Fruit fly (Drosophila melanogaster) whole organism, embryonic: ENCODE data around the gene Dora.

Source experiments
- Atf6 ChIP-seq: fragments of 200-800 bp; sonication (Bioruptor generic); IDR thresholded peaks from 2 replicates; pipeline ENCODE4 v1.3.6; 2022; ENCODE audit warnings: missing biosample characterization, missing genetic modification characterization
- Awh ChIP-seq: fragments of 200-800 bp; sonication (Bioruptor generic); IDR thresholded peaks from 2 replicates; pipeline ENCODE4, ENCODE4 v1.3.6; 2022; ENCODE audit warnings: missing biosample characterization, missing genetic modification characterization
- CG10366 ChIP-seq: fragments of 200-800 bp; sonication (Bioruptor generic); IDR thresholded peaks from 2 replicates; pipeline ENCODE4 v1.3.6; 2022; ENCODE audit warnings: missing biosample characterization, missing genetic modification characterization
- CG12104 ChIP-seq: fragments of 200-800 bp; sonication (Bioruptor generic); optimal IDR thresholded peaks from 3 replicates; lab custom pipeline; 2016; ENCODE audit warnings: missing biosample characterization, missing genetic modification characterization
- CG12155 ChIP-seq: fragments of 200-800 bp; sonication (Bioruptor generic); optimal IDR thresholded peaks from 3 replicates; lab custom pipeline; 2016; ENCODE audit warnings: missing biosample characterization, missing genetic modification characterization
- CG14050 ChIP-seq: fragments of 200-800 bp; sonication (Bioruptor generic); IDR thresholded peaks from 3 replicates; pipeline ENCODE4 v1.3.6; 2022; ENCODE audit warnings: missing biosample characterization, missing genetic modification characterization
- CG14710 ChIP-seq: fragments of 200-800 bp; sonication (Bioruptor generic); optimal IDR thresholded peaks from 3 replicates; lab custom pipeline; 2019; ENCODE audit warnings: missing biosample characterization, mild to moderate bottlenecking, missing genetic modification characterization, moderate library complexity
- CG15479 ChIP-seq: fragments of 200-800 bp; sonication (Bioruptor generic); optimal IDR thresholded peaks from 3 replicates; lab custom pipeline; 2019; ENCODE audit warnings: missing biosample characterization, mild to moderate bottlenecking, missing genetic modification characterization, moderate library complexity
- CG17361 ChIP-seq: fragments of 200-800 bp; sonication (Bioruptor generic); IDR thresholded peaks from 3 replicates; pipeline ENCODE4 v1.3.6; 2022; ENCODE audit warnings: missing biosample characterization, missing genetic modification characterization
- CG17568 ChIP-seq: fragments of 200-800 bp; sonication (Bioruptor generic); optimal IDR thresholded peaks from 2 replicates; lab custom pipeline; 2018; ENCODE audit warnings: missing biosample characterization, mild to moderate bottlenecking, missing genetic modification characterization, moderate library complexity
- CG30431 ChIP-seq: fragments of 200-800 bp; sonication (Bioruptor generic); optimal IDR thresholded peaks from 2 replicates; lab custom pipeline; 2017; ENCODE audit warnings: missing biosample characterization, missing genetic modification characterization
- CG32767 ChIP-seq: fragments of 200-800 bp; sonication (Bioruptor generic); IDR thresholded peaks from 2 replicates; pipeline ENCODE4 v1.3.6; 2022; ENCODE audit warnings: missing biosample characterization, missing genetic modification characterization
- CG32772 ChIP-seq: fragments of 200-800 bp; sonication (Bioruptor generic); IDR thresholded peaks from 2 replicates; pipeline ENCODE4 v1.3.6; 2022; ENCODE audit warnings: missing biosample characterization, missing genetic modification characterization
- CG33213 ChIP-seq: fragments of 200-800 bp; sonication (Bioruptor generic); optimal IDR thresholded peaks from 3 replicates; lab custom pipeline; 2016; ENCODE audit warnings: missing biosample characterization, missing genetic modification characterization
- CG3847 ChIP-seq: fragments of 200-800 bp; sonication (Bioruptor generic); IDR thresholded peaks from 2 replicates; pipeline ENCODE4 v1.3.6; 2022; ENCODE audit warnings: missing biosample characterization, missing genetic modification characterization
- CG6689 ChIP-seq: fragments of 200-800 bp; sonication (Bioruptor generic); IDR thresholded peaks from 2 replicates; pipeline ENCODE4 v1.3.6; 2022; ENCODE audit warnings: missing biosample characterization, missing genetic modification characterization
- CG8089 ChIP-seq: fragments of 200-800 bp; sonication (Bioruptor generic); optimal IDR thresholded peaks from 3 replicates; lab custom pipeline; 2016; ENCODE audit warnings: missing biosample characterization, missing genetic modification characterization
- CG8924 ChIP-seq: fragments of 200-800 bp; optimal IDR thresholded peaks from 3 replicates; lab custom pipeline; 2019; ENCODE audit warnings: missing biosample characterization, mild to moderate bottlenecking, missing genetic modification characterization, moderate library complexity
- CG9797 ChIP-seq: fragments of 200-800 bp; sonication (Bioruptor generic); optimal IDR thresholded peaks from 3 replicates; lab custom pipeline; 2018; ENCODE audit warnings: missing biosample characterization, mild to moderate bottlenecking, missing genetic modification characterization
- Doc2 ChIP-seq: fragments of 200-800 bp; sonication (Bioruptor generic); IDR thresholded peaks from 2 replicates; pipeline ENCODE4 v1.3.6; 2022; ENCODE audit warnings: missing biosample characterization, missing genetic modification characterization
- H2.0 ChIP-seq: fragments of 200-800 bp; sonication (Bioruptor generic); IDR thresholded peaks from 2 replicates; pipeline ENCODE4 v1.3.6; 2022; ENCODE audit warnings: missing biosample characterization, missing genetic modification characterization
- Hmr ChIP-seq: fragments of 200-800 bp; sonication (Bioruptor generic); optimal IDR thresholded peaks from 3 replicates; lab custom pipeline; 2017; ENCODE audit warnings: mild to moderate bottlenecking, missing biosample characterization, missing genetic modification reagents, missing genetic modification characterization
- Hmx ChIP-seq: fragments of 200-800 bp; sonication (Bioruptor generic); optimal IDR thresholded peaks from 2 replicates; lab custom pipeline; 2016; ENCODE audit warnings: missing biosample characterization, missing genetic modification characterization
- MESR4 ChIP-seq: fragments of 200-800 bp; sonication (Bioruptor generic); optimal IDR thresholded peaks from 2 replicates; lab custom pipeline; 2018; ENCODE audit warnings: missing biosample characterization, mild to moderate bottlenecking, missing genetic modification characterization, moderate library complexity
- Med ChIP-seq: fragments of 200-800 bp; sonication (Bioruptor generic); peaks from one replicate; lab custom pipeline; 2016; ENCODE audit warnings: missing biosample characterization, missing genetic modification characterization, mild to moderate bottlenecking, inconsistent platforms, moderate library complexity
- Mrtf ChIP-seq: fragments of 200-800 bp; sonication (Bioruptor generic); IDR thresholded peaks from 3 replicates; pipeline ENCODE4 v1.3.6; 2022; ENCODE audit warnings: missing biosample characterization, missing genetic modification characterization
- NC2α ChIP-seq: fragments of 200-800 bp; sonication (Bioruptor generic); optimal IDR thresholded peaks from 2 replicates; lab custom pipeline; 2016; ENCODE audit warnings: missing biosample characterization, missing genetic modification characterization
- Neu2 ChIP-seq: fragments of 200-800 bp; sonication (Bioruptor generic); optimal IDR thresholded peaks from 3 replicates; lab custom pipeline; 2016; ENCODE audit warnings: missing biosample characterization, missing genetic modification characterization, borderline replicate concordance
- Oli ChIP-seq: fragments of 200-800 bp; sonication (Bioruptor generic); optimal IDR thresholded peaks from 2 replicates; lab custom pipeline; 2018; ENCODE audit warnings: missing biosample characterization, mild to moderate bottlenecking, missing genetic modification characterization, moderate library complexity
- Optix ChIP-seq: fragments of 200-800 bp; sonication (Bioruptor generic); IDR thresholded peaks from 3 replicates; pipeline ENCODE4 v1.3.6; 2022; ENCODE audit warnings: missing biosample characterization, missing genetic modification characterization
- Ravus ChIP-seq: fragments of 200-800 bp; sonication (Bioruptor generic); IDR thresholded peaks from 2 replicates; pipeline ENCODE4 v1.3.6; 2022; ENCODE audit warnings: missing biosample characterization, missing genetic modification characterization
- Rfx ChIP-seq: fragments of 200-800 bp; sonication (Bioruptor generic); IDR thresholded peaks from 2 replicates; pipeline ENCODE4 v1.3.6; 2022; ENCODE audit warnings: missing biosample characterization, missing genetic modification characterization
- ab ChIP-seq: fragments of 200-800 bp; sonication (Bioruptor generic); optimal IDR thresholded peaks from 2 replicates; lab custom pipeline; 2016; ENCODE audit warnings: missing biosample characterization, missing genetic modification characterization
- ac ChIP-seq: fragments of 200-800 bp; sonication (Bioruptor generic); optimal IDR thresholded peaks from 3 replicates; lab custom pipeline; 2017; ENCODE audit warnings: missing biosample characterization, mild to moderate bottlenecking, missing genetic modification characterization
- ash1 ChIP-seq: fragments of 200-800 bp; sonication (Bioruptor generic); optimal IDR thresholded peaks from 2 replicates; lab custom pipeline; 2018; ENCODE audit warnings: missing biosample characterization, mild to moderate bottlenecking, missing genetic modification characterization
- caup ChIP-seq: fragments of 200-800 bp; sonication (Bioruptor generic); optimal IDR thresholded peaks from 3 replicates; lab custom pipeline; 2017; ENCODE audit warnings: missing biosample characterization, mild to moderate bottlenecking, missing genetic modification characterization, moderate library complexity; ENCODE audit not compliant: severe bottlenecking
- chm ChIP-seq: fragments of 200-800 bp; sonication (Bioruptor generic); IDR thresholded peaks from 2 replicates; pipeline ENCODE4 v1.3.6; 2022; ENCODE audit warnings: missing biosample characterization, missing genetic modification characterization
- dpn ChIP-seq, 2 experiments: fragments of 200-800 bp; sonication (Bioruptor generic); optimal IDR thresholded peaks; 3 replicates each; lab custom pipeline; 2016; ENCODE audit warnings: missing biosample characterization in 2 of 2, missing genetic modification characterization in 2 of 2
- en ChIP-seq: fragments of 200-800 bp; sonication (Bioruptor generic); optimal IDR thresholded peaks from 2 replicates; lab custom pipeline; 2016; ENCODE audit warnings: missing biosample characterization, missing genetic modification characterization
- fd3F ChIP-seq: fragments of 200-800 bp; sonication (Bioruptor generic); optimal IDR thresholded peaks from 2 replicates; lab custom pipeline; 2018; ENCODE audit warnings: missing biosample characterization, mild to moderate bottlenecking, missing genetic modification characterization, moderate library complexity
- hkb ChIP-seq, 2 experiments: fragments of 200-800 bp in 1 of 2; fragments of >200 bp in 1 of 2; sonication (Bioruptor generic) in 1 of 2; IDR thresholded peaks in 1 of 2; optimal IDR thresholded peaks in 1 of 2; 2 replicates each; pipeline versions ENCODE4 v1.3.6 to Lab custom; 2017 to 2022; ENCODE audit warnings: missing biosample characterization in 1 of 2, missing genetic modification characterization in 1 of 2
- jumu ChIP-seq: fragments of 200-800 bp; sonication (Bioruptor generic); optimal IDR thresholded peaks from 3 replicates; lab custom pipeline; 2016; ENCODE audit warnings: missing biosample characterization, missing genetic modification characterization
- kah ChIP-seq: fragments of 200-800 bp; sonication (Bioruptor generic); optimal IDR thresholded peaks from 2 replicates; lab custom pipeline; 2018; ENCODE audit warnings: missing biosample characterization, mild to moderate bottlenecking, missing genetic modification characterization
- mirr ChIP-seq: fragments of 200-800 bp; sonication (Bioruptor generic); optimal IDR thresholded peaks from 3 replicates; lab custom pipeline; 2018; ENCODE audit warnings: missing biosample characterization, mild to moderate bottlenecking, missing genetic modification characterization
- psq ChIP-seq: fragments of 200-800 bp; sonication (Bioruptor generic); optimal IDR thresholded peaks from 2 replicates; lab custom pipeline; 2017; ENCODE audit warnings: missing biosample characterization, missing genetic modification characterization
- stwl ChIP-seq: fragments of 200-800 bp; sonication (Bioruptor generic); optimal IDR thresholded peaks from 3 replicates; lab custom pipeline; 2018; ENCODE audit warnings: missing biosample characterization, mild to moderate bottlenecking, missing genetic modification characterization, moderate library complexity
- sug ChIP-seq: fragments of 200-800 bp; optimal IDR thresholded peaks from 2 replicates; lab custom pipeline; 2019; ENCODE audit warnings: missing biosample characterization, mild to moderate bottlenecking, missing genetic modification characterization, moderate library complexity
- trem ChIP-seq: fragments of 200-800 bp; optimal IDR thresholded peaks from 3 replicates; lab custom pipeline; 2019; ENCODE audit warnings: missing biosample characterization, mild to moderate bottlenecking, missing genetic modification characterization, moderate library complexity
- twi ChIP-seq: fragments of 200-800 bp; optimal IDR thresholded peaks from 2 replicates; lab custom pipeline; 2019; ENCODE audit warnings: missing biosample characterization, mild to moderate bottlenecking, missing genetic modification characterization, moderate library complexity
- usp ChIP-seq: fragments of >200 bp; optimal IDR thresholded peaks from 2 replicates; lab custom pipeline; 2017; ENCODE audit warnings: missing biosample characterization, missing genetic modification characterization
- vnd ChIP-seq: fragments of 200-800 bp; sonication (Bioruptor generic); IDR thresholded peaks from 3 replicates; pipeline ENCODE4 v1.3.6; 2022; ENCODE audit warnings: missing biosample characterization, missing genetic modification characterization; ENCODE audit not compliant: partially characterized antibody
- wdn ChIP-seq: fragments of 200-800 bp; sonication (Bioruptor generic); IDR thresholded peaks from 2 replicates; pipeline ENCODE4 v1.3.6; 2022; ENCODE audit warnings: missing biosample characterization, missing genetic modification characterization

Dora gene

dm6 chrX:18902800-18903199 lies 39.0 kb downstream of the Dora start (continued):
- TF ChIP-seq CG9797 (GFP tag; lab: Kevin White, UChicago), result no peak
- TF ChIP-seq kah, result no peak
- TF ChIP-seq Mrtf (GFP tag; lab: Robert Waterston, UW), result peak; percentile 48; the same call in 1 of the 3 replicates
- TF ChIP-seq Atf6 (GFP tag; lab: Robert Waterston, UW), result peak; percentile 20; the same call in 1 of the 2 replicates
- TF ChIP-seq CG10366, result no peak
- no peak for TF ChIP-seq jumu (GFP tag; lab: Kevin White, UChicago)
- peak; percentile 19 for TF ChIP-seq Oli
- no peak for TF ChIP-seq CG8924
- no peak for TF ChIP-seq usp
- TF ChIP-seq Hmr (GFP tag; lab: Kevin White, UChicago), result no peak
- TF ChIP-seq CG6689 (GFP tag; lab: Robert Waterston, UW), result peak; percentile 15; the same call in 1 of the 2 replicates
- TF ChIP-seq Neu2 (GFP tag; lab: Kevin White, UChicago), result no peak
- no peak for TF ChIP-seq CG32772 (GFP tag; lab: Robert Waterston, UW)
- TF ChIP-seq CG33213 (GFP tag; lab: Kevin White, UChicago), result no peak
- no peak for TF ChIP-seq ab (GFP tag; lab: Kevin White, UChicago)
- TF ChIP-seq vnd (GFP tag; lab: Robert Waterston, UW), result no peak
- no peak for TF ChIP-seq dpn (GFP tag; optimal IDR thresholded peaks at IDR 0.05; lab: Kevin White, UChicago)
- peak; percentile 10 for TF ChIP-seq CG30431 (GFP tag; lab: Kevin White, UChicago)
- TF ChIP-seq Doc2 (GFP tag; lab: Robert Waterston, UW), result no peak
- no peak for TF ChIP-seq CG17568 (GFP tag; lab: Kevin White, UChicago)
- TF ChIP-seq CG8089 (GFP tag; lab: Kevin White, UChicago), result no peak
- no peak for TF ChIP-seq wdn (GFP tag; lab: Robert Waterston, UW)
- no peak for TF ChIP-seq Hmx (GFP tag; lab: Kevin White, UChicago)
- no peak for TF ChIP-seq Optix (GFP tag; lab: Robert Waterston, UW)
- TF ChIP-seq MESR4 (GFP tag; lab: Kevin White, UChicago), result no peak
- TF ChIP-seq fd3F (GFP tag; lab: Kevin White, UChicago), result no peak
- no peak for TF ChIP-seq stwl (tag; lab: Kevin White, UChicago)
- no peak for TF ChIP-seq NC2α (GFP tag; lab: Kevin White, UChicago)
- no peak for TF ChIP-seq CG3847 (GFP tag; lab: Robert Waterston, UW)
- TF ChIP-seq ash1 (GFP tag; lab: Kevin White, UChicago), result no peak
- no peak for TF ChIP-seq twi (tag; lab: Kevin White, UChicago)
- TF ChIP-seq chm (GFP tag; lab: Robert Waterston, UW), result no peak
- TF ChIP-seq caup (GFP tag; lab: Kevin White, UChicago), result peak; percentile 4
- TF ChIP-seq CG12104, result no peak
- no peak for TF ChIP-seq en (GFP tag; lab: Kevin White, UChicago)
- TF ChIP-seq trem, result no peak
- no peak for TF ChIP-seq CG12155 (GFP tag; lab: Kevin White, UChicago)
- TF ChIP-seq CG14050, result no peak
- peak; percentile 18 for TF ChIP-seq Med (GFP tag; lab: Kevin White, UChicago)
- TF ChIP-seq Ravus (GFP tag; lab: Robert Waterston, UW), result no peak
- TF ChIP-seq CG14710 (tag; lab: Kevin White, UChicago), result no peak
- TF ChIP-seq mirr (GFP tag; lab: Kevin White, UChicago), result no peak
- no peak for TF ChIP-seq CG32767 (GFP tag; lab: Robert Waterston, UW)
- no peak for TF ChIP-seq ac
- peak; percentile 16; the same call in 1 of the 2 replicates for TF ChIP-seq H2.0
- TF ChIP-seq sug, result no peak
- no peak for TF ChIP-seq hkb (optimal IDR thresholded peaks at IDR 0.05; lab: Kevin White, UChicago)
- TF ChIP-seq hkb (GFP tag; IDR thresholded peaks at IDR 0.05; lab: Robert Waterston, UW), result peak; percentile 46; the same call in 1 of the 2 replicates
- TF ChIP-seq CG17361 (GFP tag; lab: Robert Waterston, UW), result no peak
- TF ChIP-seq Awh, result no peak
- TF ChIP-seq Rfx, result 0 out of 2 replicates have a peak, but pooled peaks have one; percentile 32
- TF ChIP-seq psq (GFP tag; lab: Kevin White, UChicago), result no peak
- no peak for TF ChIP-seq CG15479 (GFP tag; lab: Kevin White, UChicago)
